Fruit fly (Drosophila melanogaster): ENCODE results near the gene NELF-B.

The NELF-B gene

DNA sequence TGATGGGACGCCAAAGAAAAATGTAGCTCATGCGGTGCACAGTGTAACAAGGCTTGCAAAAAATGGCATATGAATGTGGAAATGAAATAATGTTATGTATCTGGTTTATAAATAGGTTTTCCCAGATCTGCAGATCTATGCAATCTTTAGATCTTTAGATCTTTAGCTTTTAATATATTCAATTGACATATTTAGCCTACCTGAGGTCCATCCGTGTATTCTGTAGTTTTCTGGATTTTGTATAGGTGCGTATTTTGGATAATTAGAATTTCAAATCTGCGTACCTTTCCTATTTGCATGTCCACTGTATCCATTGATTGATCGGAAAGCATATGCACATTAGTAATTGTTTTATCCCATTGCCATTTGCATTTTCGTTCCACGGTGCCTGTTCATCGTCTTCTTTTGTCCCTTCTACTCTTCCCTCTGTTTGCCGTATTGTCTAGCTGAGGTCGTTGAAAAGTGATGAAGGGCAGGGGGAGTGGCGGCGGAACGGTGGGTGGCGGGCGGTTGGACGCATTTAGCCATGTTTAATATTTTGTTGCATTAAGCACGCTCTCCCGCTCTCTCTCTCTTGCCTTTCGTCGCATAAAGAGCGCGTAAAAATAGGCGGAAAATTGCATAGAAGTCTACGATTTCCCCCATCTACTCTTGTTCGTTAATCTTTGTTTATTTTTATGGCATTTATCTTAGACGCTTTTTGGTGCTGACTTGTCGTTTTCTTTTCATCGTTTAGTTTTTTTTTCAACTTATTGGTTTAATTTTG is 19.0 kb downstream of the NELF-B start, which contains the start of gene CHES-1-like (continued):
- peak; percentile 91 for TF ChIP-seq Eip75B (GFP tag; optimal IDR thresholded peaks at IDR 0.05)
- TF ChIP-seq CG32006 (GFP tag; optimal IDR thresholded peaks at IDR 0.05), result peak; percentile 95
- peak; percentile 78 for TF ChIP-seq CG34406 (GFP tag; optimal IDR thresholded peaks at IDR 0.05)
- TF ChIP-seq spab (GFP tag; optimal IDR thresholded peaks at IDR 0.05), result peak; percentile 82
- TF ChIP-seq OdsH (GFP tag; optimal IDR thresholded peaks at IDR 0.05), result peak; percentile 89
- peak; percentile 91 for TF ChIP-seq Hr4 (GFP tag; optimal IDR thresholded peaks at IDR 0.05)
- peak; percentile 83 for TF ChIP-seq CG31627 (GFP tag; optimal IDR thresholded peaks at IDR 0.05)
- peak; percentile 84 for TF ChIP-seq lz (GFP tag; optimal IDR thresholded peaks at IDR 0.05)
- peak; percentile 80 for TF ChIP-seq dsx (GFP tag; optimal IDR thresholded peaks at IDR 0.05; ENCODE audit: poor library complexity, severe bottlenecking)
- TF ChIP-seq fd59A (GFP tag; optimal IDR thresholded peaks at IDR 0.05), result peak; percentile 86
- peak; percentile 86 to 91 for TF ChIP-seq ss (GFP tag; optimal IDR thresholded peaks at IDR 0.05)
- no peak for TF ChIP-seq Eip93F (GFP tag; optimal IDR thresholded peaks at IDR 0.05)
- TF ChIP-seq net (GFP tag; optimal IDR thresholded peaks at IDR 0.05), result peak; percentile 87
- TF ChIP-seq CG11762 (GFP tag; optimal IDR thresholded peaks at IDR 0.05; ENCODE audit: insufficient read depth), result peak; percentile 87
- peak; percentile 31 for TF ChIP-seq fd85E (GFP tag; optimal IDR thresholded peaks at IDR 0.05)
- peak; percentile 92 for TF ChIP-seq CG6163 (GFP tag; IDR thresholded peaks at IDR 0.05)
- TF ChIP-seq eg (GFP tag; IDR thresholded peaks at IDR 0.05), result peak; percentile 81; the same call in 2 of the 3 replicates
- TF ChIP-seq Sox14 (GFP tag; optimal IDR thresholded peaks at IDR 0.05), result peak; percentile 92
- peak; percentile 86 for TF ChIP-seq CG6808 (GFP tag; optimal IDR thresholded peaks at IDR 0.05)
- TF ChIP-seq Sox15 (GFP tag; optimal IDR thresholded peaks at IDR 0.05), result peak; percentile 72
- peak; percentile 71; the same call in 1 of the 2 replicates for TF ChIP-seq Gug (GFP tag; IDR thresholded peaks at IDR 0.05)
- peak; percentile 81 for TF ChIP-seq CG10669 (GFP tag; optimal IDR thresholded peaks at IDR 0.05)
- peak; percentile 90 for TF ChIP-seq topi (GFP tag; optimal IDR thresholded peaks at IDR 0.05)
- TF ChIP-seq CG8319 (GFP tag; optimal IDR thresholded peaks at IDR 0.05), result peak; percentile 80
- peak; percentile 88 for TF ChIP-seq pdm3 (GFP tag; optimal IDR thresholded peaks at IDR 0.05)
- no peak for TF ChIP-seq Hr38 (GFP tag; optimal IDR thresholded peaks at IDR 0.05)
- TF ChIP-seq CG11294 (GFP tag; IDR thresholded peaks at IDR 0.05), result peak; percentile 70
- peak; percentile 84 for TF ChIP-seq CG7368 (GFP tag; optimal IDR thresholded peaks at IDR 0.05)
- peak; percentile 81 for TF ChIP-seq Sox102F (GFP tag; optimal IDR thresholded peaks at IDR 0.05)
- peak; percentile 85 for TF ChIP-seq CG15336 (GFP tag; IDR thresholded peaks at IDR 0.05)
- peak; percentile 87 for TF ChIP-seq CG8119 (GFP tag; IDR thresholded peaks at IDR 0.05)
- TF ChIP-seq Met (GFP tag; optimal IDR thresholded peaks at IDR 0.05), result peak; percentile 90
- peak; percentile 83 for TF ChIP-seq Hr39 (GFP tag; optimal IDR thresholded peaks at IDR 0.05)
- peak; percentile 89 for TF ChIP-seq CG3919 (GFP tag; optimal IDR thresholded peaks at IDR 0.05)
- TF ChIP-seq dac (GFP tag; optimal IDR thresholded peaks at IDR 0.05), result peak; percentile 81
- peak; percentile 82 for TF ChIP-seq CG6792 (GFP tag; optimal IDR thresholded peaks at IDR 0.05)
- TF ChIP-seq CG4318 (GFP tag; optimal IDR thresholded peaks at IDR 0.05), result peak; percentile 87

DNA sequence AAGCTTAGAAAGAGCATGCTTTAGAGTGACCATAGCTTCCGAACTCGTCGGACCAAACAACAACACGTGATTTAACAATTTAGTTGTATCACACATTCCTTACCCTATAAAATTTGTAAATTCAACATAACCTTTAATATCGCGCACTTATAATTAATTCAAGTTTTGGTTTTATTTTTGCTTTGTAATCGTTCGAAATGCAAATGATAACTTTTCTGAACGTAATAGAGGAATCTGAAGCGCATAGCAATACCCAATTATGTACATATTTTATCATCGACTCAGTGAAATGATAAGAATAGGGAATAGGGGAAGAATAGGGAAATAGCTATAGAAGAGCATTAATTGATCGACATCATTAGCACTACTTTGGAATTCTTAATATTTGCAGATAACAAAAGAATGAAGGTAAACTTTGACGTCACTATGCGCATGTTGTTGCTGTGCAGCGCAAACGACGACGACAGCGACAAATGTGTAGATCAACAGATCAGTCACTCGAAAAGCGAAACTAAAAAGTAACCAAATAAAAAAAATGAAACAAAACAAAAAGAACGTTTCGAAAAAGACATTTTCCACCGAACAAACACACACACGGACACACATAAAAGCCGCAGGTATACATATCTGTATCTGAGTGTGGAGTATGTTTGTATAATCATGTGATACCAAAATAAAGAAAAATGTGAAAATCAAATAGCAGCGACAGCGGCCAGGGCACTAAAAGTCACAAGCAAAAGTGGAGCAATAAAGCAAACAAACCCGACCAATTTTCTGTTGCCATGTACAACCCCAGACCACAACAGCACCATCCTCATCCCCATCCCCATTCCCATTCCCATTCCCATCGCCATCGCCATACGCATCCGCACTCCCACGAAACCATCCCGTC is 20.6 kb downstream of the NELF-B start:
- TF ChIP-seq salr (GFP tag; optimal IDR thresholded peaks at IDR 0.05), result no peak
- peak; percentile 58 for TF ChIP-seq fkh (GFP tag; optimal IDR thresholded peaks at IDR 0.05)
- no peak for TF ChIP-seq achi (GFP tag; optimal IDR thresholded peaks at IDR 0.05)
- TF ChIP-seq CG31627 (GFP tag; optimal IDR thresholded peaks at IDR 0.05), result no peak

All from whole organism, prepupa.